Worm (Caenorhabditis elegans) whole organism, young adult: ENCODE results near the gene C48B4.9.

ENCODE experiments used
- B0336.3 ChIP-seq: fragments of 200-800 bp; sonication (Bioruptor generic); IDR thresholded peaks from 2 replicates; pipeline ENCODE4 v1.3.6; 2022; ENCODE audit warnings: missing genetic modification characterization, missing compliant biosample characterization
- C17E4.6 ChIP-seq: fragments of 200-800 bp; sonication (Bioruptor generic); IDR thresholded peaks from 2 replicates; pipeline ENCODE4 v1.3.6; 2022; ENCODE audit warnings: missing genetic modification reagents, missing genetic modification characterization, missing compliant biosample characterization
- D2030.7 ChIP-seq: fragments of 200-800 bp; sonication (Bioruptor generic); IDR thresholded peaks from 2 replicates; pipeline ENCODE4 v1.3.6; 2022; ENCODE audit warnings: missing genetic modification reagents, missing genetic modification characterization, missing compliant biosample characterization
- F23B12.7 ChIP-seq: sonication (generic microtip); optimal IDR thresholded peaks from 2 replicates; lab custom pipeline; 2017; ENCODE audit warnings: missing genetic modification characterization, mild to moderate bottlenecking, missing compliant biosample characterization, antibody characterized with exemption, moderate library complexity; ENCODE audit not compliant: insufficient read depth
- F55B11.4 ChIP-seq: sonication (generic microtip); optimal IDR thresholded peaks from 2 replicates; lab custom pipeline; 2016; ENCODE audit warnings: missing compliant biosample characterization, missing genetic modification characterization, borderline replicate concordance; ENCODE audit not compliant: insufficient read depth
- F57C9.4 ChIP-seq: sonication (generic microtip); optimal IDR thresholded peaks from 2 replicates; lab custom pipeline; 2017; ENCODE audit warnings: mild to moderate bottlenecking, missing genetic modification characterization, missing compliant biosample characterization
- K11D2.4 ChIP-seq: fragments of 200-800 bp; sonication (Bioruptor generic); IDR thresholded peaks from 2 replicates; pipeline ENCODE4 v1.3.6; 2022; ENCODE audit warnings: missing genetic modification reagents, missing genetic modification characterization, missing compliant biosample characterization
- T26A5.8 ChIP-seq: sonication (generic microtip); optimal IDR thresholded peaks from 2 replicates; lab custom pipeline; 2016; ENCODE audit warnings: missing genetic modification characterization, missing compliant biosample characterization
- Y53G8AR.9 ChIP-seq: fragments of 200-800 bp; sonication (Bioruptor generic); conservative IDR thresholded peaks from 2 replicates; pipeline ENCODE4 v1.3.6; 2022; ENCODE audit warnings: missing genetic modification reagents, missing genetic modification characterization, missing compliant biosample characterization
- aptf-2 ChIP-seq: fragments of 200-800 bp; sonication (Bioruptor generic); conservative IDR thresholded peaks from 2 replicates; pipeline ENCODE4 v1.3.6; 2022; ENCODE audit warnings: missing genetic modification reagents, missing genetic modification characterization, missing compliant biosample characterization
- aptf-3 ChIP-seq: fragments of 200-800 bp; sonication (Bioruptor generic); IDR thresholded peaks from 2 replicates; pipeline ENCODE4 v1.3.6; 2022; ENCODE audit warnings: missing genetic modification characterization, missing compliant biosample characterization
- cebp-1 ChIP-seq, 2 experiments: fragments of 200-800 bp in 1 of 2; sonication (Bioruptor generic) in 1 of 2; sonication (generic microtip) in 1 of 2; IDR thresholded peaks in 1 of 2; optimal IDR thresholded peaks in 1 of 2; 2 replicates each; pipeline versions ENCODE4 v1.3.6 to Lab custom; 2017 to 2022; ENCODE audit warnings: missing compliant biosample characterization in 2 of 2, missing genetic modification characterization in 2 of 2, mild to moderate bottlenecking in 1 of 2, missing genetic modification reagents in 1 of 2, moderate library complexity in 1 of 2
- ceh-100 ChIP-seq: fragments of 200-800 bp; sonication (Bioruptor generic); IDR thresholded peaks from 2 replicates; pipeline ENCODE4 v1.3.6; 2022; ENCODE audit warnings: missing genetic modification reagents, missing genetic modification characterization, missing compliant biosample characterization
- ceh-58 ChIP-seq: fragments of 200-800 bp; sonication (Bioruptor generic); IDR thresholded peaks from 2 replicates; pipeline ENCODE4 v1.3.6; 2022; ENCODE audit warnings: missing genetic modification characterization, missing compliant biosample characterization
- ceh-91 ChIP-seq: fragments of 200-800 bp; sonication (Bioruptor generic); IDR thresholded peaks from 2 replicates; pipeline ENCODE4 v1.3.6; 2022; ENCODE audit warnings: missing genetic modification reagents, missing genetic modification characterization, missing compliant biosample characterization
- chd-7 ChIP-seq: sonication (generic microtip); optimal IDR thresholded peaks from 2 replicates; lab custom pipeline; 2016; ENCODE audit warnings: mild to moderate bottlenecking, missing genetic modification characterization, moderate library complexity, missing compliant biosample characterization
- dox-1 ChIP-seq: fragments of 200-800 bp; sonication (Bioruptor generic); IDR thresholded peaks from 2 replicates; pipeline ENCODE4 v1.3.6; 2022; ENCODE audit warnings: missing genetic modification reagents, missing genetic modification characterization, missing compliant biosample characterization
- dpff-1 ChIP-seq: sonication (generic microtip); optimal IDR thresholded peaks from 2 replicates; lab custom pipeline; 2017; ENCODE audit warnings: mild to moderate bottlenecking, missing genetic modification characterization, missing compliant biosample characterization
- dpl-1 ChIP-seq: fragments of 150-350 bp; optimal IDR thresholded peaks from 2 replicates; lab custom pipeline; 2014; ENCODE audit warnings: missing biosample characterization, missing genetic modification reagents, missing genetic modification characterization
- egl-18 ChIP-seq: fragments of 200-800 bp; sonication (Bioruptor generic); IDR thresholded peaks from 2 replicates; pipeline ENCODE4 v1.3.6; 2022; ENCODE audit warnings: missing genetic modification reagents, missing genetic modification characterization, missing compliant biosample characterization
- egl-44 ChIP-seq: fragments of 200-800 bp; sonication (Bioruptor generic); IDR thresholded peaks from 2 replicates; pipeline ENCODE4 v1.3.6; 2022; ENCODE audit warnings: missing genetic modification reagents, missing genetic modification characterization, missing compliant biosample characterization
- ets-4 ChIP-seq: fragments of 200-800 bp; sonication (Bioruptor generic); optimal IDR thresholded peaks from 2 replicates; lab custom pipeline; 2018; ENCODE audit warnings: mild to moderate bottlenecking, missing genetic modification characterization, missing compliant biosample characterization
- hmg-20 ChIP-seq: fragments of 200-800 bp; sonication (Bioruptor generic); IDR thresholded peaks from 2 replicates; pipeline ENCODE4 v1.3.6; 2022; ENCODE audit warnings: missing genetic modification reagents, missing genetic modification characterization, missing compliant biosample characterization
- let-526 ChIP-seq: fragments of 200-800 bp; sonication (Bioruptor generic); IDR thresholded peaks from 2 replicates; pipeline ENCODE4 v1.3.6; 2022; ENCODE audit warnings: missing genetic modification reagents, missing genetic modification characterization, missing compliant biosample characterization
- lin-40 ChIP-seq: sonication (generic microtip); optimal IDR thresholded peaks from 2 replicates; lab custom pipeline; 2016; ENCODE audit warnings: missing genetic modification characterization, mild to moderate bottlenecking, missing compliant biosample characterization, missing genotype, missing genetic modification reagents
- madf-3 ChIP-seq: fragments of 200-800 bp; sonication (Bioruptor generic); IDR thresholded peaks from 2 replicates; pipeline ENCODE4 v1.3.6; 2022; ENCODE audit warnings: missing genetic modification reagents, missing genetic modification characterization, missing compliant biosample characterization
- mcd-1 ChIP-seq: fragments of 200-800 bp; sonication (Bioruptor generic); IDR thresholded peaks from 2 replicates; pipeline ENCODE4 v1.3.6; 2022; ENCODE audit warnings: missing genetic modification reagents, missing genetic modification characterization, missing compliant biosample characterization
- mel-28 ChIP-seq: sonication (generic microtip); optimal IDR thresholded peaks from 2 replicates; lab custom pipeline; 2016; ENCODE audit warnings: borderline replicate concordance, mild to moderate bottlenecking, missing genetic modification characterization, missing compliant biosample characterization
- mes-4 ChIP-seq: sonication (generic microtip); optimal IDR thresholded peaks from 2 replicates; lab custom pipeline; 2016; ENCODE audit warnings: missing genotype, missing genetic modification characterization, missing compliant biosample characterization
- nhr-27 ChIP-seq: fragments of 200-800 bp; sonication (Bioruptor generic); optimal IDR thresholded peaks from 2 replicates; lab custom pipeline; 2018; ENCODE audit warnings: mild to moderate bottlenecking, missing genetic modification characterization, moderate library complexity, missing compliant biosample characterization
- nhr-90 ChIP-seq: sonication (generic microtip); optimal IDR thresholded peaks from 2 replicates; lab custom pipeline; 2016; ENCODE audit warnings: missing genotype, mild to moderate bottlenecking, missing genetic modification characterization, missing compliant biosample characterization
- pbrm-1 ChIP-seq: fragments of 200-800 bp; sonication (Bioruptor generic); IDR thresholded peaks from 2 replicates; pipeline ENCODE4 v1.3.6; 2022; ENCODE audit warnings: missing genetic modification reagents, missing genetic modification characterization, missing compliant biosample characterization
- rcor-1 ChIP-seq: fragments of 200-800 bp; sonication (Bioruptor generic); IDR thresholded peaks from 2 replicates; pipeline ENCODE4 v1.3.6; 2022; ENCODE audit warnings: missing genetic modification reagents, missing genetic modification characterization, missing compliant biosample characterization
- rpc-1 ChIP-seq, 2 experiments: fragments of 150-350 bp in 1 of 2; sonication (generic microtip) in 1 of 2; optimal IDR thresholded peaks; 2 replicates each; lab custom pipeline; 2014 to 2018; ENCODE audit warnings: missing biosample characterization in 1 of 2, missing genetic modification characterization in 1 of 2, missing genetic modification reagents in 1 of 2, missing genotype in 1 of 2
- snpc-1.1 ChIP-seq: sonication (generic microtip); optimal IDR thresholded peaks from 2 replicates; lab custom pipeline; 2017; ENCODE audit warnings: missing genetic modification characterization, mild to moderate bottlenecking, missing compliant biosample characterization, antibody characterized with exemption, moderate library complexity, missing genotype, missing genetic modification reagents; ENCODE audit not compliant: insufficient read depth
- tbx-9 ChIP-seq: sonication (generic microtip); optimal IDR thresholded peaks from 2 replicates; lab custom pipeline; 2016; ENCODE audit warnings: borderline replicate concordance, missing genetic modification characterization, inconsistent platforms, missing compliant biosample characterization
- tlf-1 ChIP-seq: fragments of 200-800 bp; sonication (Bioruptor generic); optimal IDR thresholded peaks from 2 replicates; lab custom pipeline; 2018; ENCODE audit warnings: mild to moderate bottlenecking, missing genetic modification characterization, missing compliant biosample characterization
- unc-130 ChIP-seq: sonication (generic microtip); optimal IDR thresholded peaks from 2 replicates; lab custom pipeline; 2016; ENCODE audit warnings: missing genetic modification reagents, missing genetic modification characterization, missing compliant biosample characterization
- unc-62 ChIP-seq: fragments of 150-350 bp; optimal IDR thresholded peaks from 2 replicates; lab custom pipeline; 2014; ENCODE audit warnings: missing biosample characterization, missing genetic modification reagents, missing genetic modification characterization
- zfh-2 ChIP-seq: fragments of 200-800 bp; sonication (Bioruptor generic); conservative IDR thresholded peaks from 2 replicates; pipeline ENCODE4 v1.3.6; 2022; ENCODE audit warnings: missing genetic modification reagents, missing genetic modification characterization, missing compliant biosample characterization
- zim-3 ChIP-seq: sonication (generic microtip); optimal IDR thresholded peaks from 2 replicates; lab custom pipeline; 2017; ENCODE audit warnings: mild to moderate bottlenecking, missing genetic modification characterization, moderate library complexity, missing compliant biosample characterization
- ztf-18 ChIP-seq: sonication (generic microtip); optimal IDR thresholded peaks from 2 replicates; lab custom pipeline; 2016; ENCODE audit warnings: missing genotype, mild to moderate bottlenecking, missing genetic modification characterization, missing compliant biosample characterization
- ztf-26 ChIP-seq: sonication (generic microtip); optimal IDR thresholded peaks from 2 replicates; lab custom pipeline; 2017; ENCODE audit warnings: missing genetic modification characterization, missing compliant biosample characterization

C48B4.9 gene

DNA sequence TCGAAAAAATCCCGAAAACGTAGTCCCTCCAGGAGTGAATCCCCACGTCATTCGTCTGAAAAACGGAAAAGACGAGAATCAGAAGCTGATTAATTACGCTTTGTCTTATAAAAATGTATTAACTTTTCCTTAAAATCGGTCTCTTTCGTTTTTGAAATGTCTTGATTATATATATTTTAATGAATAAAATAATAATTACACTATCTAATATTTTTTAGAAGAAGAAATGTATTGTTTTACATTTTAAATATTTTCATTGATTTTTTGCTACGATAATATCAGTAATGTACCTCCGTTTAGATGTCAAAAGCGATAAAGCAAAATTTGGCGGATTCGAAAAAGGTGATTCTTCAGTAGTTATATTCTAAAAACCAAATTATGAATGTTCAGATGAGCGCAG lies 37.9 kb downstream of the C48B4.9 start, which contains the start of gene trpp-3:
trpp-3 (plus strand) TSS at position 301 of the 400 bp plus-strand sequence.
- no peak for TF ChIP-seq zfh-2
- no peak for TF ChIP-seq rpc-1 (optimal IDR thresholded peaks at IDR 0.05; lab: Kevin White, UChicago)
- no peak for TF ChIP-seq rpc-1 (tag; optimal IDR thresholded peaks at IDR 0.05; lab: Kevin White, UChicago)
- TF ChIP-seq egl-18: no peak
- no peak for TF ChIP-seq ceh-100 (GFP tag; lab: Robert Waterston, UW)
- no peak for TF ChIP-seq ztf-26 (tag; lab: Kevin White, UChicago)
- TF ChIP-seq T26A5.8 (tag; lab: Kevin White, UChicago): no peak
- TF ChIP-seq mel-28: no peak
- no peak for TF ChIP-seq unc-130 (GFP tag; lab: Kevin White, UChicago)
- no peak for TF ChIP-seq F57C9.4 (tag; lab: Kevin White, UChicago)
- no peak for TF ChIP-seq snpc-1.1 (tag; lab: Kevin White, UChicago)
- no peak for TF ChIP-seq unc-62 (GFP tag; lab: Kevin White, UChicago)
- TF ChIP-seq mes-4 (tag; lab: Kevin White, UChicago): no peak
- no peak for TF ChIP-seq rcor-1 (GFP tag; lab: Robert Waterston, UW)
- TF ChIP-seq ztf-18 (tag; lab: Kevin White, UChicago): no peak
- TF ChIP-seq nhr-27: no peak
- no peak for TF ChIP-seq tbx-9

DNA sequence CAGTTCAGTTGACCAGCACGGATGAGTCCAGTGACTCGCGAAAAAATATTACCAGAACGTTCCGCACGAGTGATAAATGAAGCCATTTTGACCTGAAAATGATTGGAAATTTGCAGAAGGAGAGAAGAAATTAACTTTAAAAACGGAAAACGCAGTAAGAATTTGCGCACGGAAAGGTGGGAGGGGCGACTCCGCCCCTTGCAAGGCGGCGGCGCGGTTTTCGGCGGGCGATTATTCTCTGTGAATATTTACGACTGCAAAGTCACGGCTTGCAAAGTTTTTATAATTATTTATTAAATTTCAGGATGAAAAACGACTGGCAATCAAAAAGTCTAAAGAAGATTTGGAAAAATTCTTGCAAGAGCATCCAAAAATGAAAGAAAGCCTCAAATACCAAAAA lies 39.6 kb downstream of the C48B4.9 start, which contains the start of gene mrps-23:
mrps-23 (minus strand) TSS at position 92 of the 400 bp plus-strand sequence.
- TF ChIP-seq dpl-1 (no peak), egl-18 (no peak), unc-130 (GFP tag; lab: Kevin White, UChicago) (no peak), nhr-90 (tag; lab: Kevin White, UChicago) (no peak), hmg-20 (GFP tag; lab: Robert Waterston, UW) (no peak), F55B11.4 (no peak), dox-1 (0 out of 2 replicates have a peak, but pooled peaks have one; percentile 33), tlf-1 (GFP tag; lab: Kevin White, UChicago) (no peak), aptf-3 (GFP tag; lab: Robert Waterston, UW) (no peak), ztf-18 (tag; lab: Kevin White, UChicago) (peak; percentile 43), F23B12.7 (tag; lab: Kevin White, UChicago) (peak; percentile 33), madf-3 (GFP tag; lab: Robert Waterston, UW) (0 out of 2 replicates have a peak, but pooled peaks have one; percentile 25), chd-7 (tag; lab: Kevin White, UChicago) (no peak), nhr-27 (no peak), mcd-1 (GFP tag; lab: Robert Waterston, UW) (0 out of 2 replicates have a peak, but pooled peaks have one; percentile 7), egl-44 (GFP tag; lab: Robert Waterston, UW) (no peak), pbrm-1 (GFP tag; lab: Robert Waterston, UW) (0 out of 2 replicates have a peak, but pooled peaks have one; percentile 11), Y53G8AR.9 (GFP tag; lab: Robert Waterston, UW) (0 out of 2 replicates have a peak, but pooled peaks have one; percentile 8), cebp-1 (GFP tag; IDR thresholded peaks at IDR 0.05; lab: Robert Waterston, UW) (no peak), cebp-1 (tag; optimal IDR thresholded peaks at IDR 0.05; lab: Kevin White, UChicago) (peak; percentile 13), ceh-91 (GFP tag; lab: Robert Waterston, UW) (no peak)

DNA sequence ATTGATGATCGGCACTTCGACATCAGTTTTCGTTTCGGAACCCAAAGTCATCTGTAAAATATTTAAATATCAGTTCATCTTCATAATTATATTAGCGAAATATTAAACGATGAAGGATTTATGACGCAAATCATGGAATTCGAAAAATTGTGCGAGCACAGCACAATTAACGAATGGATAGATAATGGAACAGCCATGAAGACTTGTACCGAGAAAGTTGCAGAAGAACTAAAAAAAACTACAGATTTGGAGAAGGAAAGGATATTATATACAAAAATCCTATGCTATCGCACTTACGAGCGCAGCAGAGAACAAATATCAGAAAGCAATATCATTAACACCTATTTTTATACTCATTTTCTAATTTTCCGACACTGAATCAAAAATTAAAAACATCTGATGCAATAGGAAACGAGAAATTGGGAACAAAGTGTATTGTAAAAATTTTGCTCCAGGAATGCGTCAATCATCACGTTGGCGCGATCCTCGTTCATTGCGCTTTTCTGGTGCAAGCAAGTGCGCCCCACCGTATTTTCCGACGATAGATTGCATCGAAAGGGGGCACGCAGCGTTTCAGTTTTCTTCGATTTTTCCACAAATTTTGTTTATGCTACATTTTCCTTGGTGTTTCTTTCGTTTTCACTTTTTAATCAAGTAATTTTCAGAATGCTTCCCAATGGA lies 41.6 kb downstream of the C48B4.9 start, which contains the start of the genes clu-1 and prp-40:
clu-1 (minus strand) TSS at position 51 of the 681 bp plus-strand sequence.
prp-40 (plus strand) TSS at position 666 of the 681 bp plus-strand sequence.
- TF ChIP-seq ets-4 (no peak), dpff-1 (tag; lab: Kevin White, UChicago) (no peak), B0336.3 (GFP tag; lab: Robert Waterston, UW) (peak; percentile 80), lin-40 (tag; lab: Kevin White, UChicago) (peak; percentile 85), let-526 (GFP tag; lab: Robert Waterston, UW) (no peak), K11D2.4 (GFP tag; lab: Robert Waterston, UW) (no peak), ceh-58 (GFP tag; lab: Robert Waterston, UW) (no peak), D2030.7 (GFP tag; lab: Robert Waterston, UW) (peak; percentile 79), ceh-100 (GFP tag; lab: Robert Waterston, UW) (peak; percentile 77), ztf-18 (tag; lab: Kevin White, UChicago) (peak; percentile 98), aptf-2 (GFP tag; lab: Robert Waterston, UW) (no peak), C17E4.6 (0 out of 2 replicates have a peak, but pooled peaks have one; percentile 26), zim-3 (no peak), pbrm-1 (GFP tag; lab: Robert Waterston, UW) (peak; percentile 87), ztf-26 (tag; lab: Kevin White, UChicago) (peak; percentile 40)
